Fruit fly (Drosophila melanogaster): ENCODE measurements around the gene CG16989.

Gene CG16989

dm6 chrX:755642-756332, 37.2 kb upstream of the CG16989 start (continued):
- TF ChIP-seq CG17385 (GFP tag; optimal IDR thresholded peaks at IDR 0.05), result peak; percentile 77
- peak; percentile 50 for TF ChIP-seq CG3065 (GFP tag; optimal IDR thresholded peaks at IDR 0.05)
- peak; percentile 55 for TF ChIP-seq Nf-YC (tag; optimal IDR thresholded peaks at IDR 0.05)
- TF ChIP-seq dan (GFP tag; IDR thresholded peaks at IDR 0.05), result no peak
- peak; percentile 83 for TF ChIP-seq ken (GFP tag; IDR thresholded peaks at IDR 0.05)
- peak; percentile 79 for TF ChIP-seq nom (GFP tag; optimal IDR thresholded peaks at IDR 0.05)
- 0 out of 3 replicates have a peak, but pooled peaks have one; percentile 61 for TF ChIP-seq CG3726 (GFP tag; IDR thresholded peaks at IDR 0.05)
- TF ChIP-seq ash1 (GFP tag; optimal IDR thresholded peaks at IDR 0.05), result peak; percentile 68
- peak; percentile 78 for TF ChIP-seq Aef1 (GFP tag; IDR thresholded peaks at IDR 0.05)
- TF ChIP-seq Sin3A (optimal IDR thresholded peaks at IDR 0.05), result no peak
- TF ChIP-seq br (optimal IDR thresholded peaks at IDR 0.05), result no peak
- peak; percentile 94 for TF ChIP-seq sens (GFP tag)
- peak; percentile 85 for TF ChIP-seq ind (GFP tag; optimal IDR thresholded peaks at IDR 0.05)
- peak; percentile 87 for TF ChIP-seq CG34422 (GFP tag; IDR thresholded peaks at IDR 0.05)
- TF ChIP-seq Spps (tag; optimal IDR thresholded peaks at IDR 0.05), result no peak
- peak; percentile 92 for TF ChIP-seq CG3281 (GFP tag; optimal IDR thresholded peaks at IDR 0.05)
- TF ChIP-seq tgo (GFP tag; IDR thresholded peaks at IDR 0.05), result peak; percentile 85
- peak; percentile 50 for TF ChIP-seq CG13123 (GFP tag; optimal IDR thresholded peaks at IDR 0.05)
- TF ChIP-seq Rx (GFP tag; IDR thresholded peaks at IDR 0.05), result peak; percentile 79
- peak; percentile 91 for TF ChIP-seq HLH54F (GFP tag; optimal IDR thresholded peaks at IDR 0.05)
- peak; percentile 97 for TF ChIP-seq Rfx (GFP tag; IDR thresholded peaks at IDR 0.05)
- TF ChIP-seq CG11247 (GFP tag; IDR thresholded peaks at IDR 0.05), result peak; percentile 88
- peak; percentile 64 for TF ChIP-seq sens-2 (GFP tag; IDR thresholded peaks at IDR 0.05)
- peak; percentile 84 for TF ChIP-seq CG17359 (tag; optimal IDR thresholded peaks at IDR 0.05)
- peak; percentile 82 for TF ChIP-seq NfI (GFP tag; optimal IDR thresholded peaks at IDR 0.05)
- peak; percentile 70 for TF ChIP-seq Ravus (GFP tag; IDR thresholded peaks at IDR 0.05)
- peak; percentile 80 for TF ChIP-seq CG34376 (GFP tag; optimal IDR thresholded peaks at IDR 0.05)
- TF ChIP-seq CG8944 (GFP tag; optimal IDR thresholded peaks at IDR 0.05), result peak; percentile 78
- peak; percentile 67 for TF ChIP-seq kay (GFP tag; optimal IDR thresholded peaks at IDR 0.05)
- no peak; the same call in 1 of the 2 replicates for TF ChIP-seq GATAe (GFP tag; conservative IDR thresholded peaks at IDR 0.05)
- TF ChIP-seq CG10565 (GFP tag; optimal IDR thresholded peaks at IDR 0.05), result no peak
- 0 out of 2 replicates have a peak, but pooled peaks have one; percentile 56 for TF ChIP-seq bowl (GFP tag; IDR thresholded peaks at IDR 0.05)
- TF ChIP-seq cato (GFP tag; optimal IDR thresholded peaks at IDR 0.05; ENCODE audit: borderline replicate concordance), result no peak
- peak; percentile 75 for TF ChIP-seq shn (GFP tag; optimal IDR thresholded peaks at IDR 0.05)
- TF ChIP-seq CG12769 (tag; optimal IDR thresholded peaks at IDR 0.05), result peak; percentile 98
- peak; percentile 90 for TF ChIP-seq dysf (GFP tag; IDR thresholded peaks at IDR 0.05)
- TF ChIP-seq CG16815 (GFP tag; optimal IDR thresholded peaks at IDR 0.05), result peak; percentile 67
- peak; percentile 52 for TF ChIP-seq Sry-δ (GFP tag; optimal IDR thresholded peaks at IDR 0.05)
- TF ChIP-seq CG8089 (GFP tag; optimal IDR thresholded peaks at IDR 0.05), result peak; percentile 58
- TF ChIP-seq CG10543 (GFP tag; optimal IDR thresholded peaks at IDR 0.05), result peak; percentile 83
- peak; percentile 95 for TF ChIP-seq Drgx (GFP tag; IDR thresholded peaks at IDR 0.05)
- peak; percentile 69 for TF ChIP-seq CG12104 (GFP tag; optimal IDR thresholded peaks at IDR 0.05)
- peak; percentile 45 for TF ChIP-seq sima (GFP tag; optimal IDR thresholded peaks at IDR 0.05)
- TF ChIP-seq Abd-B (GFP tag; optimal IDR thresholded peaks at IDR 0.05), result peak; percentile 41
- TF ChIP-seq inv (GFP tag; IDR thresholded peaks at IDR 0.05; ENCODE audit: partially characterized antibody), result no peak
- no peak for TF ChIP-seq Hr39 (optimal IDR thresholded peaks at IDR 0.05)
- peak; percentile 92 for TF ChIP-seq Dip3 (GFP tag; optimal IDR thresholded peaks at IDR 0.05)
- peak; percentile 18 for TF ChIP-seq bigmax (GFP tag; optimal IDR thresholded peaks at IDR 0.05)
- TF ChIP-seq CG4820 (GFP tag; optimal IDR thresholded peaks at IDR 0.05), result peak; percentile 64
- TF ChIP-seq usp (GFP tag; optimal IDR thresholded peaks at IDR 0.05), result no peak
- no peak for TF ChIP-seq yki (optimal IDR thresholded peaks at IDR 0.05)
- TF ChIP-seq CG13287 (GFP tag; IDR thresholded peaks at IDR 0.05; ENCODE audit: partially characterized antibody), result 0 out of 2 replicates have a peak, but pooled peaks have one; percentile 26
